Worm (Caenorhabditis elegans) whole organism, mixed stage, embryonic: ENCODE measurements around the gene dnj-13.

Source experiments
- blmp-1 ChIP-seq: fragments of 150-350 bp; optimal IDR thresholded peaks from 2 replicates; lab custom pipeline; 2014; ENCODE audit warnings: missing biosample characterization, missing genetic modification characterization
- ceh-39 ChIP-seq: fragments of 150-350 bp; optimal IDR thresholded peaks from 2 replicates; lab custom pipeline; 2014; ENCODE audit warnings: missing biosample characterization, missing genetic modification characterization
- ceh-43 ChIP-seq: fragments of 200-800 bp; sonication (Bioruptor generic); optimal IDR thresholded peaks from 2 replicates; lab custom pipeline; 2018; ENCODE audit warnings: mild to moderate bottlenecking, missing genetic modification characterization, moderate library complexity, missing compliant biosample characterization
- ceh-83 ChIP-seq: fragments of 200-800 bp; sonication (Bioruptor generic); optimal IDR thresholded peaks from 2 replicates; lab custom pipeline; 2018; ENCODE audit warnings: mild to moderate bottlenecking, missing genetic modification characterization, missing compliant biosample characterization
- ces-1 ChIP-seq: fragments of 150-350 bp; optimal IDR thresholded peaks from 2 replicates; lab custom pipeline; 2014; ENCODE audit warnings: missing biosample characterization, missing genetic modification reagents, missing genetic modification characterization
- cnd-1 ChIP-seq: fragments of 200-800 bp; sonication (Bioruptor generic); optimal IDR thresholded peaks from 2 replicates; lab custom pipeline; 2018; ENCODE audit warnings: mild to moderate bottlenecking, missing genetic modification characterization, missing compliant biosample characterization
- drap-1 ChIP-seq: fragments of 200-800 bp; sonication (Bioruptor generic); optimal IDR thresholded peaks from 3 replicates; lab custom pipeline; 2018; ENCODE audit warnings: mild to moderate bottlenecking, missing genetic modification characterization, missing compliant biosample characterization
- elt-1 ChIP-seq: sonication (generic microtip); optimal IDR thresholded peaks from 2 replicates; lab custom pipeline; 2017; ENCODE audit warnings: missing genetic modification characterization, mild to moderate bottlenecking, missing compliant biosample characterization, antibody characterized with exemption, moderate library complexity, borderline replicate concordance; ENCODE audit not compliant: insufficient read depth
- flh-1 ChIP-seq: fragments of 200-800 bp; sonication (Bioruptor generic); optimal IDR thresholded peaks from 2 replicates; lab custom pipeline; 2018; ENCODE audit warnings: mild to moderate bottlenecking, missing genetic modification characterization, moderate library complexity, missing compliant biosample characterization
- ham-2 ChIP-seq: fragments of 200-800 bp; sonication (Bioruptor generic); optimal IDR thresholded peaks from 2 replicates; lab custom pipeline; 2018; ENCODE audit warnings: mild to moderate bottlenecking, missing genetic modification characterization, missing compliant biosample characterization
- hlh-1 ChIP-seq: fragments of 150-350 bp; optimal IDR thresholded peaks from 2 replicates; lab custom pipeline; 2014; ENCODE audit warnings: missing biosample characterization, missing genetic modification reagents, missing genetic modification characterization
- lin-13 ChIP-seq: fragments of 150-350 bp; optimal IDR thresholded peaks from 2 replicates; lab custom pipeline; 2014; ENCODE audit warnings: missing biosample characterization, missing genetic modification characterization
- lin-32 ChIP-seq: fragments of 200-800 bp; sonication (Bioruptor generic); optimal IDR thresholded peaks from 2 replicates; lab custom pipeline; 2018; ENCODE audit warnings: mild to moderate bottlenecking, missing genetic modification characterization, missing compliant biosample characterization
- lsy-2 ChIP-seq: fragments of 150-350 bp; optimal IDR thresholded peaks from 2 replicates; lab custom pipeline; 2014; ENCODE audit warnings: missing biosample characterization, missing genetic modification characterization
- mab-5 ChIP-seq: fragments of 150-350 bp; optimal IDR thresholded peaks from 2 replicates; lab custom pipeline; 2014; ENCODE audit warnings: missing biosample characterization, missing genetic modification characterization
- mep-1 ChIP-seq: fragments of 150-350 bp; optimal IDR thresholded peaks from 2 replicates; lab custom pipeline; 2017; ENCODE audit warnings: missing biosample characterization, missing genetic modification reagents, missing genetic modification characterization, inconsistent platforms
- nhr-12 ChIP-seq: fragments of 150-350 bp; optimal IDR thresholded peaks from 2 replicates; lab custom pipeline; 2014; ENCODE audit warnings: missing biosample characterization, missing genetic modification characterization
- nhr-2 ChIP-seq: fragments of 150-350 bp; optimal IDR thresholded peaks from 2 replicates; lab custom pipeline; 2014; ENCODE audit warnings: missing biosample characterization, missing genetic modification characterization
- nhr-237 ChIP-seq: fragments of 150-350 bp; optimal IDR thresholded peaks from 2 replicates; lab custom pipeline; 2014; ENCODE audit warnings: missing biosample characterization, missing genetic modification characterization
- nhr-28 ChIP-seq: fragments of 150-350 bp; optimal IDR thresholded peaks from 2 replicates; lab custom pipeline; 2014; ENCODE audit warnings: missing biosample characterization, missing genetic modification characterization
- pha-4 ChIP-seq: fragments of 150-350 bp; optimal IDR thresholded peaks from 2 replicates; lab custom pipeline; 2018; ENCODE audit warnings: missing biosample characterization, missing genetic modification reagents, missing genetic modification characterization
- sem-2 ChIP-seq: fragments of 200-800 bp; sonication (Bioruptor generic); optimal IDR thresholded peaks from 2 replicates; lab custom pipeline; 2018; ENCODE audit warnings: mild to moderate bottlenecking, missing genetic modification characterization, missing compliant biosample characterization
- snpc-4 ChIP-seq: fragments of 150-350 bp; optimal IDR thresholded peaks from 2 replicates; lab custom pipeline; 2014; ENCODE audit warnings: missing biosample characterization, missing genetic modification characterization
- unc-120 ChIP-seq: sonication (generic microtip); optimal IDR thresholded peaks from 2 replicates; lab custom pipeline; 2017; ENCODE audit warnings: missing genetic modification characterization, missing compliant biosample characterization; ENCODE audit not compliant: poor library complexity, severe bottlenecking
- unc-39 ChIP-seq: fragments of 150-350 bp; optimal IDR thresholded peaks from 2 replicates; lab custom pipeline; 2014; ENCODE audit warnings: missing biosample characterization, missing genetic modification characterization
- ztf-11 ChIP-seq: fragments of 150-350 bp; optimal IDR thresholded peaks from 2 replicates; lab custom pipeline; 2014; ENCODE audit warnings: missing biosample characterization, missing genetic modification characterization

The dnj-13 gene

DNA sequence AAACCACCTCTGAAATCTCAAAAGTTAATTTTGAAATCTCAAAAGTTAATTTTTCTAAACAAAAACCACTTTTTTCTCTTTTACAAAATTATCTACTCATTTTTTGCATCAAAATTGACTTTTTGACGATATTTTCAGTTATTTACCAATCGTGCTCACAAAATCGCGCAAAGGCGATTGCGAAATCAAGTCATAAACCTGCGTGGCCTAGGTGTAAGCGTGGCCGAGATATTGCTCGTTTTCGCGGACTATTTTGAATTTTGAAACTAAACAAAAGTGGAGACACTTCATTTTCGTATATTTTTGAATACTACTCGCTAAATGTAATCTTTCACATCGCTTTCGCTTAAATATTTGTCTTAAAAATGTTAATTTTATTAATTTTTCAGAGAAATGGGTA is 32.8 kb downstream of the dnj-13 start, which contains the start of gene smc-6:
Gene smc-6, plus strand, starts transcription at position 390 of the 400 bp plus-strand sequence.
- no peak for TF ChIP-seq nhr-237 (tag; lab: Kevin White, UChicago)
- TF ChIP-seq mep-1 (tag; lab: Kevin White, UChicago), result peak; percentile 32

DNA sequence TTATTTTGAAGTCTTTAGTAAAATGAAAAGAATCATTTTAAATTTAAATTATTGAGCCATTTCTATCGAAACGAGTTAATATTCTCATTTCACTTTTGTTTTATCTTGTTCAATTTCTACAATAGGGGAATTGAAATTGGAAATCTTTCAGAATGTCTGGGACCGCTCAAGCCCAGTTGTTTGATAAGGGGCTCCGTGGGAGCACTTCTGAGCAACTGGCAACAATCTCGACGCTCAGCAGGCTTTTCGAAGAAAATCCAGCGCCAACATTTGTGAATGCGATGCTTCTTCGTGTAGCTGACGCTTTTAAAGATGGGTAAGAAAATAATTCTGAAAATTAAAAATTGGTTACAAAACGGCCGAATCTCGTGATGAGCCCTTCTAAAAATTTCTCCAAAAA is 37.2 kb downstream of the dnj-13 start, which contains the start of gene ints-7:
Gene ints-7, plus strand, starts transcription at position 152 of the 400 bp plus-strand sequence.
- TF ChIP-seq ces-1 (no peak), lin-13 (tag; lab: Kevin White, UChicago) (no peak), ztf-11 (tag; lab: Kevin White, UChicago) (no peak), flh-1 (GFP tag; lab: Kevin White, UChicago) (no peak), elt-1 (no peak), mab-5 (tag; lab: Kevin White, UChicago) (no peak), nhr-28 (tag; lab: Kevin White, UChicago) (no peak), snpc-4 (tag; lab: Kevin White, UChicago) (no peak)

DNA sequence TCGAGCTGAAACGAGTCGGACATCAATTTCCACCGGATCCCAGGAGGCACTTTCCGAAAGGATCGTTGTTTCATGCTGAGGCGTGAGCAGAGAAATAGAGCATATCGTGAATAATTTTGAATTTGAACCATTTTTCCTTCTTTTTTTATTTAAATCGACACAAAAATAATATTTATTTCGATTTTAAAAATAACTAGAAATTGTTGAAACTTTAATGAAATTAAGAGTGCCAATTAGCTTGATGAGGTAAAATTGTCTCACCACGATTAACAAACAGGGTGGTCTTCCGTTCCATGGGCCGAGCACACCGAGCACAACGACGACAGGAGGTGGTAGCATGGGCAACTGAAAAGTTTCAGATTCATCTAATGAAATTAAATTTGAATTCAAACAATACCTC is 42.8 kb downstream of the dnj-13 start:
- no peak for TF ChIP-seq mab-5 (tag; lab: Kevin White, UChicago)
- no peak for TF ChIP-seq sem-2 (GFP tag; lab: Kevin White, UChicago)

DNA sequence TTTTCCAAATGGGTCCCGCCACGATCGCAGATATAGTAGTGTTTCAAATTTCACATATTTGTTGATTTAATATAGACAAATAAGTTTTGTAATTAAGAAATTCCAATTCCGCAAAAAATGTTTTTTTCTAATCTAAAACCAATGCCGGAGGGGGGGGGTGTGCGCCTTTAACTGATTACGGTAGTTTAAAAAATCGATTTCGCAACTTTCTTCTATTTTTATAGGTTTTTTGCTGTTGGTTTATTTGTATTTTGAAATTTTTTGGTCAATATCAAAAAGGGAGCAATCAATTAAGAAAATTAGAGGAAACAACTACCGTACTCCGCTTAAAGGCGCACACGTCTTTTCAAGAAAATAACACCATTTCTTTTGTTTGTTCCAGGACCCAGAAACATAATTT is 46.1 kb downstream of the dnj-13 start:
- no peak for TF ChIP-seq unc-120
- no peak for TF ChIP-seq nhr-2 (tag; lab: Kevin White, UChicago)
- TF ChIP-seq ham-2 (GFP tag; lab: Kevin White, UChicago), result no peak
- no peak for TF ChIP-seq mep-1 (tag; lab: Kevin White, UChicago)
- TF ChIP-seq pha-4 (tag; lab: Kevin White, UChicago), result no peak
- no peak for TF ChIP-seq snpc-4 (tag; lab: Kevin White, UChicago)
- no peak for TF ChIP-seq lsy-2 (tag; lab: Kevin White, UChicago)
- no peak for TF ChIP-seq ceh-43 (GFP tag; lab: Kevin White, UChicago)
- TF ChIP-seq, all 35 proteins: peak for 0

DNA sequence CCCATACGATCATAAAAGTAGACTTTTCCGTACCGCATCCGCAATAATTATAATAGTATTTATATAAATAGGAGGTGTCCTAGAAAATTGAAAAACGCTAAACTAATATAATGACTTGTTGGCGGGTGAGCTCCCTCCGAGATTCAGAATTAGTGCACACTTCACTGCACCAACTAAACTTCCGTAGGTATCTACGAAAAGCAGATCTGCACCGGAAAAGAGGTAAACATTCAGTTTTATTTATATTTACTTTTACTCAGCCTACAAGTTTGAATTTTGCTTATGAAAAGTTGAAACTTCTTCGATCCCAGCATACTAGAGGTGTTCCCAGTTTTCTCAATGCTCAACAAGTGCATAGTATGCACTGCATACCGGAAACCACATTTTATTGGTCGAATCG is 46.5 kb downstream of the dnj-13 start, which contains the start of gene F07A11.1:
Gene F07A11.1, minus strand, starts transcription at position 101 of the 400 bp plus-strand sequence.
- TF ChIP-seq mab-5 (tag; lab: Kevin White, UChicago) (no peak), snpc-4 (tag; lab: Kevin White, UChicago) (no peak), nhr-237 (tag; lab: Kevin White, UChicago) (no peak), cnd-1 (tag; lab: Kevin White, UChicago) (no peak), lsy-2 (tag; lab: Kevin White, UChicago) (no peak), drap-1 (GFP tag; lab: Kevin White, UChicago) (no peak), blmp-1 (tag; lab: Kevin White, UChicago) (no peak), ceh-39 (tag; lab: Kevin White, UChicago) (no peak), nhr-28 (tag; lab: Kevin White, UChicago) (no peak), ceh-83 (no peak), nhr-12 (no peak), flh-1 (GFP tag; lab: Kevin White, UChicago) (no peak), ham-2 (GFP tag; lab: Kevin White, UChicago) (no peak), ztf-11 (tag; lab: Kevin White, UChicago) (no peak), unc-39 (no peak)

DNA sequence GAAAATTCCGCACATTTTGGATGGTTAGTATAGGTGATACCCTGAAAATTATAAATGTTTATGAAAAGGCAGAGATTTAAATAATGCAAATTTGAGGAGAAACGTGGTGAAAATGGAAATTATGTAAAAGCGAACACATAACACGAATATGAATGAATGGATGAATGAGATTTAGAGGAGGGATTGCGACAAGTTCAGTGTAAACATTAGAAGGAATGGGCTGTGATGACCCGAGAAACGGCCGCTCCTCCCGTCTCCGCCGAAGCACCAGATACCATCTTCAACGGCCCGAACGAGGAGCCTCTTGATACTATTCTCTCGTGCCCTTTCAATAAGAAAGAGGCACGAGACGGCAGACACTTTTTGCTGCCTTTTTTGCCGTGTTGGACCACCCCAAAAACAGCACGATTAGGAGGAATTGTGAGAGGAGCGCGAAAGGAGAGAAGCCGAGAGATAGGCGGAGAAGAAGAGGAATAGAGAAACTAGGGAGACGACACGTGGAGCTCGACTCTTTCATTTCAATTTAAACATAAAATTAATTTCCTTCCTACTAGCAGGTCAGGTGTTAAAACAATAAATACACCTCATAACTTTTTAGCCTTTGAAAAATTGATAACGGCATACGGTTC is 50.0 kb downstream of the dnj-13 start, which contains the start of gene gfat-1:
Gene gfat-1, minus strand, starts transcription at position 51 of the 629 bp plus-strand sequence.
- TF ChIP-seq elt-1 (peak; percentile 26), hlh-1 (tag; lab: Kevin White, UChicago) (no peak), nhr-28 (tag; lab: Kevin White, UChicago) (no peak), unc-120 (peak; percentile 78), lin-32 (GFP tag; lab: Kevin White, UChicago) (no peak)
